Worm (Caenorhabditis elegans) whole organism, young adult: Measurements from ENCODE around the gene cdh-9.

Experiments
- B0019.2 ChIP-seq: fragments of 200-800 bp; sonication (Bioruptor generic); conservative IDR thresholded peaks from 2 replicates; pipeline ENCODE4 v1.3.6; 2022; ENCODE audit warnings: missing genetic modification reagents, missing genetic modification characterization, missing compliant biosample characterization
- B0261.1 ChIP-seq: sonication (generic microtip); optimal IDR thresholded peaks from 2 replicates; lab custom pipeline; 2016; ENCODE audit warnings: mild to moderate bottlenecking, missing genetic modification characterization, moderate library complexity, missing compliant biosample characterization
- F23B12.7 ChIP-seq: sonication (generic microtip); optimal IDR thresholded peaks from 2 replicates; lab custom pipeline; 2017; ENCODE audit warnings: missing genetic modification characterization, mild to moderate bottlenecking, missing compliant biosample characterization, antibody characterized with exemption, moderate library complexity; ENCODE audit not compliant: insufficient read depth
- F57C9.4 ChIP-seq: sonication (generic microtip); optimal IDR thresholded peaks from 2 replicates; lab custom pipeline; 2017; ENCODE audit warnings: mild to moderate bottlenecking, missing genetic modification characterization, missing compliant biosample characterization
- Y53F4B.3 ChIP-seq: fragments of 200-800 bp; sonication (Bioruptor generic); IDR thresholded peaks from 2 replicates; pipeline ENCODE4 v1.3.6; 2022; ENCODE audit warnings: missing genetic modification reagents, missing genetic modification characterization, missing compliant biosample characterization
- aptf-3 ChIP-seq: fragments of 200-800 bp; sonication (Bioruptor generic); IDR thresholded peaks from 2 replicates; pipeline ENCODE4 v1.3.6; 2022; ENCODE audit warnings: missing genetic modification characterization, missing compliant biosample characterization
- atf-7 ChIP-seq: sonication (generic microtip); optimal IDR thresholded peaks from 2 replicates; lab custom pipeline; 2017; ENCODE audit warnings: mild to moderate bottlenecking, missing genetic modification characterization, missing compliant biosample characterization
- attf-5 ChIP-seq: fragments of 200-800 bp; sonication (Bioruptor generic); optimal IDR thresholded peaks from 2 replicates; lab custom pipeline; 2018; ENCODE audit warnings: mild to moderate bottlenecking, missing genetic modification characterization, missing compliant biosample characterization
- bed-2 ChIP-seq: fragments of 200-800 bp; sonication (Bioruptor generic); IDR thresholded peaks from 2 replicates; pipeline ENCODE4 v1.3.6; 2022; ENCODE audit warnings: missing genetic modification reagents, missing genetic modification characterization, missing compliant biosample characterization
- ccch-3 ChIP-seq: fragments of 200-800 bp; sonication (Bioruptor generic); optimal IDR thresholded peaks from 2 replicates; lab custom pipeline; 2018; ENCODE audit warnings: mild to moderate bottlenecking, missing genetic modification characterization, missing compliant biosample characterization
- ceh-40 ChIP-seq: fragments of 200-800 bp; sonication (Bioruptor generic); IDR thresholded peaks from 2 replicates; pipeline ENCODE4 v1.3.6; 2022; ENCODE audit warnings: missing genetic modification characterization, missing compliant biosample characterization
- ceh-91 ChIP-seq: fragments of 200-800 bp; sonication (Bioruptor generic); IDR thresholded peaks from 2 replicates; pipeline ENCODE4 v1.3.6; 2022; ENCODE audit warnings: missing genetic modification reagents, missing genetic modification characterization, missing compliant biosample characterization
- egl-18 ChIP-seq: fragments of 200-800 bp; sonication (Bioruptor generic); IDR thresholded peaks from 2 replicates; pipeline ENCODE4 v1.3.6; 2022; ENCODE audit warnings: missing genetic modification reagents, missing genetic modification characterization, missing compliant biosample characterization
- ekl-4 ChIP-seq: fragments of 200-800 bp; sonication (Bioruptor generic); IDR thresholded peaks from 2 replicates; pipeline ENCODE4 v1.3.6; 2022; ENCODE audit warnings: missing genetic modification reagents, missing genetic modification characterization, missing compliant biosample characterization
- ets-4 ChIP-seq: fragments of 200-800 bp; sonication (Bioruptor generic); optimal IDR thresholded peaks from 2 replicates; lab custom pipeline; 2018; ENCODE audit warnings: mild to moderate bottlenecking, missing genetic modification characterization, missing compliant biosample characterization
- hlh-12 ChIP-seq: sonication (generic microtip); optimal IDR thresholded peaks from 2 replicates; lab custom pipeline; 2016; ENCODE audit warnings: missing genetic modification characterization, missing compliant biosample characterization
- hmg-20 ChIP-seq: fragments of 200-800 bp; sonication (Bioruptor generic); IDR thresholded peaks from 2 replicates; pipeline ENCODE4 v1.3.6; 2022; ENCODE audit warnings: missing genetic modification reagents, missing genetic modification characterization, missing compliant biosample characterization
- let-526 ChIP-seq: fragments of 200-800 bp; sonication (Bioruptor generic); IDR thresholded peaks from 2 replicates; pipeline ENCODE4 v1.3.6; 2022; ENCODE audit warnings: missing genetic modification reagents, missing genetic modification characterization, missing compliant biosample characterization
- lin-35 ChIP-seq, 3 experiments: fragments of 150-350 bp in 2 of 3; sonication (generic microtip) in 1 of 3; optimal IDR thresholded peaks; 2 replicates each; lab custom pipeline; 2014 to 2018; ENCODE audit warnings: missing biosample characterization in 3 of 3, missing genetic modification characterization in 3 of 3, missing genetic modification reagents in 3 of 3
- lin-54 ChIP-seq: fragments of 200-800 bp; sonication (Bioruptor generic); optimal IDR thresholded peaks from 2 replicates; lab custom pipeline; 2018; ENCODE audit warnings: mild to moderate bottlenecking, missing genetic modification characterization, missing compliant biosample characterization
- lir-1 ChIP-seq: fragments of 200-800 bp; sonication (Bioruptor generic); conservative IDR thresholded peaks from 2 replicates; pipeline ENCODE4 v1.3.6; 2022; ENCODE audit warnings: missing genetic modification reagents, missing genetic modification characterization, missing compliant biosample characterization
- lsl-1 ChIP-seq: fragments of 200-800 bp; sonication (Bioruptor generic); optimal IDR thresholded peaks from 2 replicates; lab custom pipeline; 2018; ENCODE audit warnings: mild to moderate bottlenecking, missing genetic modification characterization, moderate library complexity, missing compliant biosample characterization
- mes-4 ChIP-seq: sonication (generic microtip); optimal IDR thresholded peaks from 2 replicates; lab custom pipeline; 2016; ENCODE audit warnings: missing genotype, missing genetic modification characterization, missing compliant biosample characterization
- nfyb-1 ChIP-seq: fragments of 200-800 bp; sonication (Bioruptor generic); IDR thresholded peaks from 2 replicates; pipeline ENCODE4 v1.3.6; 2022; ENCODE audit warnings: missing genetic modification reagents, missing genetic modification characterization, missing compliant biosample characterization
- nhr-120 ChIP-seq: fragments of 200-800 bp; sonication (Bioruptor generic); IDR thresholded peaks from 2 replicates; pipeline ENCODE4 v1.3.6; 2022; ENCODE audit warnings: missing genetic modification characterization, missing compliant biosample characterization
- nhr-27 ChIP-seq: fragments of 200-800 bp; sonication (Bioruptor generic); optimal IDR thresholded peaks from 2 replicates; lab custom pipeline; 2018; ENCODE audit warnings: mild to moderate bottlenecking, missing genetic modification characterization, moderate library complexity, missing compliant biosample characterization
- pbrm-1 ChIP-seq: fragments of 200-800 bp; sonication (Bioruptor generic); IDR thresholded peaks from 2 replicates; pipeline ENCODE4 v1.3.6; 2022; ENCODE audit warnings: missing genetic modification reagents, missing genetic modification characterization, missing compliant biosample characterization
- sea-2 ChIP-seq: fragments of 200-800 bp; sonication (Bioruptor generic); IDR thresholded peaks from 2 replicates; pipeline ENCODE4 v1.3.6; 2022; ENCODE audit warnings: missing genetic modification characterization, missing compliant biosample characterization
- snpc-4 ChIP-seq, 5 experiments: fragments of 150-350 bp in 1 of 5; sonication (generic microtip) in 4 of 5; optimal IDR thresholded peaks; 2 replicates each; lab custom pipeline; 2014 to 2018; ENCODE audit warnings: missing genetic modification characterization in 5 of 5, missing biosample characterization in 3 of 5, antibody characterized with exemption in 2 of 5, mild to moderate bottlenecking in 2 of 5, missing compliant biosample characterization in 2 of 5, missing genotype in 2 of 5, moderate library complexity in 2 of 5, missing genetic modification reagents in 1 of 5
- tbx-9 ChIP-seq: sonication (generic microtip); optimal IDR thresholded peaks from 2 replicates; lab custom pipeline; 2016; ENCODE audit warnings: borderline replicate concordance, missing genetic modification characterization, inconsistent platforms, missing compliant biosample characterization
- tlf-1 ChIP-seq: fragments of 200-800 bp; sonication (Bioruptor generic); optimal IDR thresholded peaks from 2 replicates; lab custom pipeline; 2018; ENCODE audit warnings: mild to moderate bottlenecking, missing genetic modification characterization, missing compliant biosample characterization
- xnd-1 ChIP-seq: sonication (generic microtip); optimal IDR thresholded peaks from 2 replicates; lab custom pipeline; 2016; ENCODE audit warnings: missing genotype, missing genetic modification reagents, missing genetic modification characterization, missing compliant biosample characterization
- zfh-2 ChIP-seq: fragments of 200-800 bp; sonication (Bioruptor generic); conservative IDR thresholded peaks from 2 replicates; pipeline ENCODE4 v1.3.6; 2022; ENCODE audit warnings: missing genetic modification reagents, missing genetic modification characterization, missing compliant biosample characterization
- ztf-28 ChIP-seq: fragments of 200-800 bp; sonication (Bioruptor generic); IDR thresholded peaks from 2 replicates; pipeline ENCODE4 v1.3.6; 2022; ENCODE audit warnings: missing genetic modification reagents, missing genetic modification characterization, missing compliant biosample characterization

Gene cdh-9

DNA sequence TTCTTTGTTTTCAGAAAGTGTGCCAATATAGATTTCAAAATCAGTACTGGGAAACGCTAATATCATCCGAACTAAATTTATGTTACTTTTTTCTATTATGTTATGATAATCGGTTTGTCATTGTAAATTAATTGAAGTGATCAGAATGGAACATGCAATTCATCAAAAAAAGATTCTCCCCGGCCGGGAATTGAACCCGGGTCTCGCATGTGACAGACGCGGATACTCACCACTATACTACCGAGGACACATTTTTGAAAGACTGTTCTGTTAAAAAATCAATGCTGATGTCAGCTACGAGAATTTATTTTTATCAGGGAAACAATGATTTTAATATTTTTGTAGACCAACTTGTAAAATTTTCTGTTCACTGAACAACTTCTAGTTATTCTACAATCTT, 24.1 kb downstream of the cdh-9 start (continued):
- TF ChIP-seq lsl-1, result no peak

DNA sequence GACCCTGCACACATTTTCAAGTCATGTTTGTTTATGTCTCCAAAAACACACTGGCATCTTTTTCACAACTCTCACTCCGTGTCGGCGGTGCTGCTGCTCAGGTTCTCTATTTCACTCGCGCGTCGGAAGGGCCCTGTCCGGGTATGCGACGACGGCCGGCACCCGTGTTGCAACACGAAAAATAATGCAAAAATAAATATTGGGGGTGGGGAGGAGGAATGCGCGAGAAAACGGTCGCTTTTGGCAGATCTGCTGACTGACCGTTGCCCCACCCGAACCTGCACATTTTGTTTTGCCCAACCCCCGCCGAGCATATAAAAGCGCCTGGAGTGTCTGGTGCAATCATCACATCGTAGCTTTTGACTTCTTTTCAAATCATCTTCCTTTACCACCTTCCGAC, 26.4 kb downstream of the cdh-9 start, which contains the start of gene cpg-19:
Gene cpg-19, plus strand, starts transcription at position 341 of the 400 bp plus-strand sequence.
- TF ChIP-seq nhr-120 (no peak), hlh-12 (tag; lab: Kevin White, UChicago) (no peak), zfh-2 (peak; percentile 78)

DNA sequence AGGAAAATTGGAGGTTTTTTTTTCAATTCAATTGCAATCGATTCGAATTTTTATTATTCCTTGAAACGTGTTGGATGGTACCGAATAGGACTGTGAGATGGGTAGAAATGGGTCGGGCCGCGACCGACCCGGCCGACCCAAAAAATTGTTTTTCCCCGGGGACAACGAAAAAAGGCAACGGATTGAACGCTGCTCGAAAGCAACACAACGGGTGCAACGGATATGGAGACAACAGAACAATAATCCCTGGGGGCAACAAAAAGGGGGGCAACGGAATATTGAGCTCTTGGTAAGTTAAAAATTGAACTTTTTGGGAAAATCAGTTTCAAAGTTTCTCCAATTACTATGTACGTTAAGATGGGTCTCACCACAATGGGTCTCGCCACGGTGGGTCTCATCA, 28.2 kb downstream of the cdh-9 start:
- no peak for TF ChIP-seq F57C9.4 (tag; lab: Kevin White, UChicago)
- TF ChIP-seq Y53F4B.3 (GFP tag; lab: Robert Waterston, UW), result no peak
- TF ChIP-seq atf-7 (tag; lab: Kevin White, UChicago), result no peak

DNA sequence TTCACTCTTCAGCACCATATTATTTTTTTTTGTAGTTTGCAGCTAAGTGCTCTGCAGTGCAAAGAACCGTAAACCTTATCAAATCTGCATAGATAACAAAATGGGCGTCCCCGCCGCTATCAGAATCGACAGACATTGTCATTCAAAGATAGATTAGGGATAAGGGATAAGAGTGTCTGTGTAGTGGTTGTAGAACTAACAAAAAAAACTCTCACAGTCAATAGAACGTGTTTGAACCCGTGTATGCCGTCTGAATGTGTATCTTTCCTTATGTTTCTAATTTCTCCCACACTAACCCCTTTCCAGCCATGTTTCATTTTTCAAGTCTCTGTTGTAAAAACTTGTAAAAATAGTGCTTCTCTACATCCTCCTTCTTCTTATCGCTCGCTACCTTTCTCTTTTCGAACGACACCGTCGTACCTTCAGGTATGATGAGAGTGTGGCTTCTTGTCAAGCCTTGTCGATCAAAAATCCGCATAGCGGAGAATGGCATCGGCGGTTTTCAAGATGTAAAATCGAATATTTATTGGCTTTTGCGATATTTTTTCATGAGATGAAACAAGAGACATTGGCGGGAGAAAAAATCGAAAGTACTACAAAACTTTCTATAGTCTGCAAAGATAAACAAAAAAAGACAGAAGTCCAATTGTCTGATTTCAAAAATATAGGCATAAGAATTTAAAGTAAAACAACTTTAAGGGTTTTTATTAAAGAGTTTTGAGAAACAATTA, 30.2 kb downstream of the cdh-9 start:
- TF ChIP-seq egl-18 (GFP tag; lab: Robert Waterston, UW) (no peak), attf-5 (GFP tag; lab: Kevin White, UChicago) (no peak), aptf-3 (GFP tag; lab: Robert Waterston, UW) (no peak), nfyb-1 (GFP tag; lab: Robert Waterston, UW) (no peak), F23B12.7 (tag; lab: Kevin White, UChicago) (no peak), ceh-91 (GFP tag; lab: Robert Waterston, UW) (no peak)

DNA sequence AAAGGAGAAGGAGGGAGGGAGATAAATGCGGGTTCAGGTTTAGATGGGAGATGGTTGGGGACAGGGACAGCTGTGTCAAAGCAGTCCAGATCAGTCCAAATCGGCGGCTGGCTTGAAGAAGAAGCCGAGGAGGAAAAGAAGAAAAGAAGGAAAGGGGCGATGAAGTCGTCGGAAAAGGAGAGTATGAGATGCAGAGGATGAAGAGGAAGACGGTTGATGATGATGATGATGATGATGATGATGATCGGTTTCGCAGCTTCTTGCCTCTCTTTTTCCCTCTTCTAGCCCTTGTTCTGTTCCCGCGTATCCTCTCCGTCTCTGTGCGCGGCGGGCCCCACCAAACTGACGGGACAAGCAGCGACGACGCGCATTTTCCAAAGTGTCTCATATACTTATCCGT, 31.8 kb downstream of the cdh-9 start:
- TF ChIP-seq lin-54, result no peak
- TF ChIP-seq ekl-4 (GFP tag; lab: Robert Waterston, UW), result no peak
- no peak for TF ChIP-seq lir-1
- TF ChIP-seq hmg-20, result no peak
- peak; percentile 58 for TF ChIP-seq zfh-2
- no peak for TF ChIP-seq nhr-120
- TF ChIP-seq lin-35 (GFP tag; optimal IDR thresholded peaks at IDR 0.05; lab: Kevin White, UChicago), result no peak
- TF ChIP-seq, all 124 proteins: peak for 1

DNA sequence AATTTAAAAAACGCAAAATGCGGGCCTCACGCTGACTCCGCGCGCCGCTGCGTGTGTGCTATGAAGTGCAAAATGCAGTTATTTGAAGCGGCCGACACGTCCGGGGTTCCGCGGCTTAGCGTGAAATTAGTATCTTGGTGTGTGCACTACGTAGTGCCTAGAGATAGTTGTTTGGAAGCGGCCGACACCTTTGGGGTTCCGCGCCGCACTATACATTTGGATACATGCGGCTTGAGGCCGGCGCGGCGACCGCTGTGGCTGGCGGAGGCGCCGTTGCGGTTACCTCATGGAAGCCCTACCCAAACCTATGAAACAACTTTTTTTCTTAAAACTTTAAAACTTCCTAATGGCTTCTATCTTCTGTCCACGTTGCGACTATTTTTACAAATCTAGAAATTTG, 34.1 kb downstream of the cdh-9 start:
- TF ChIP-seq zfh-2 (peak; percentile 58), tbx-9 (tag; lab: Kevin White, UChicago) (no peak), pbrm-1 (GFP tag; lab: Robert Waterston, UW) (no peak), let-526 (GFP tag; lab: Robert Waterston, UW) (no peak), snpc-4 (GFP tag; optimal IDR thresholded peaks at IDR 0.05; lab: Kevin White, UChicago) (peak; percentile 28), snpc-4 (tag; optimal IDR thresholded peaks at IDR 0.05; lab: Kevin White, UChicago) (peak in 2 of 4 experiments; percentile 84 to 86)

DNA sequence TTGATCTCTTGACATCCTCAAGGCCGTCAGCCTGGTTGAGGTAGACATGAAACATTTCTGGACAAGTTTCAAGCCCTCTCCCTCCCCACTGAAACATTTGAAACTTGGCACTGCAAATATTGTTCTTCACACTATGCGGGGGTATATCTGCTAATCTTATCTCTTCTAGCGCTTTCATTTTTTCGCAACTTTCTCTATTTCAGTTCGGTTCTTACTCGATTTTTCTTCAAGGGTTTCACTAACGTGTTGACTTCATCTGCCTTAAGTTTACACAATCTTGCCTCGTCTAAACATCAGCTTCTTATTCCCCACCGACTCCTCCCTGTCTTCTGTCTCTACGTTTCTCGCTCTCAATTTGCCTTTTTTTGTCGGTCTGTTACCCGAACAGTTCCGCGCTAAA, 34.7 kb downstream of the cdh-9 start:
- TF ChIP-seq tlf-1 (GFP tag; lab: Kevin White, UChicago) (no peak), B0019.2 (GFP tag; lab: Robert Waterston, UW) (no peak), bed-2 (no peak), ets-4 (GFP tag; lab: Kevin White, UChicago) (no peak), xnd-1 (no peak), ceh-40 (no peak), mes-4 (no peak), ztf-28 (GFP tag; lab: Robert Waterston, UW) (no peak), sea-2 (GFP tag; lab: Robert Waterston, UW) (no peak), nhr-27 (tag; lab: Kevin White, UChicago) (no peak), B0261.1 (tag; lab: Kevin White, UChicago) (no peak), ccch-3 (GFP tag; lab: Kevin White, UChicago) (no peak)
